Fruit fly (Drosophila melanogaster): Measurements from ENCODE around the gene pll.

The pll gene

DNA sequence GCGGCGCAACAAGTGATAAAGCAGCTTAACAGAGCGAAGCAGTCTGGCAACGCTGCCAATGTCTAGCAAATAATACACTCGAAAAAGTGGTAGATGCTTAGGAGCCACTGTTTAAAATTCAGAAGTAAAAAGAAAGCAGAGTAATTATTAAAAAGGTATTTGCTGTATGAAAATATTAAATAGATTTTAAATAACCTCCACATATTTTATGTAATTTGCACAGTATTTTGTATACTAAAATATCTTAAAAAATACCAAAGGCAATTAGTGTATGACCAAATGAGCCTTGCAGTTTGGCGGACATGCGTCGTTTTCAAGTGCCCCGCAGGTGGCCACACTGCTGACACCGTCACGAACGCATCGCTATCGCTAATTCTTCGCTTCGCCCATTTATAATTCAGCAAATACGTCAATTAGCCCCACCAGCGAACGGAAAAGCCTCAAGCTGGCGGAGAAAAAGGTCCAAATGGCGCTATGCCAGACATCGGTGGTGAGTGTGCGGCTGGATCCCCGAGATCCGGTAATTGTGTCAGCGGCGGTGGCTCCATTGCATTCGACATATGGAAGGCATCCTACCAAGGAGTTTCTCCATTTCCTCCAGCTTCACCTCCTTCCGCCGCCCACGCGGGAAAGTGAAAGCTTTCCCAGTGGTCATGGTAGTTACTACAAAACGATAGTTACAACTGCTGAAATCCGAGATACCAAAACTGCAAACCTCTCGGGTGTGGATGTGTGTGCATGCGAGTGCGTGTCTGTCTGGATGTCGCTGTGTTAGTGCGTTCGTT lies at the start of gene pll:
TSS of gene pll (minus strand) at position 47 of the 785 bp plus-strand sequence.
- no peak for TF ChIP-seq CG8478 (optimal IDR thresholded peaks at IDR 0.05)
- TF ChIP-seq Dll (optimal IDR thresholded peaks at IDR 0.05), result no peak
- TF ChIP-seq psq (optimal IDR thresholded peaks at IDR 0.05), result no peak
- no peak for TF ChIP-seq usp (GFP tag; optimal IDR thresholded peaks at IDR 0.05)
- TF ChIP-seq pan (optimal IDR thresholded peaks at IDR 0.05), result no peak
- no peak for TF ChIP-seq EcR (GFP tag; optimal IDR thresholded peaks at IDR 0.05)

DNA sequence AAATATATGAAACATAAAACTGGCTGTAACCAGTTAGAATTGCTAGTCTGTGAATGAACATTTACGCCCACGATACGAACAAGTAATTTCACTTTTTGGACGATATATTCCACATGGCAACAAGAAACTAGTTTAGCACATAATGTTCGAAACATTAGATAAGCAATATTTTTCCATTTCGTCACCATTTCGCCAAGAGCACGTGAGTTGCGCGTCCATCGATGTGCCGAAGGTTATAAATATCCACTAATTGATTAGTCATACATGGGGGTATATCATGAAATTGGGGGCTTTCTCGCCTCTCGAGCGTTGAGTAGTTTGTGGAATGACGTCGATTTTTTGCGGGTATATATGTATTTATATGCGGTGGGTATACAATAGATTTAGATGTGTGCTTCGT lies 41.1 kb upstream of the pll start:
- TF ChIP-seq Dll (optimal IDR thresholded peaks at IDR 0.05), result no peak
- no peak for TF ChIP-seq psq (optimal IDR thresholded peaks at IDR 0.05)
- TF ChIP-seq EcR (GFP tag; optimal IDR thresholded peaks at IDR 0.05), result no peak
- no peak for TF ChIP-seq pan (optimal IDR thresholded peaks at IDR 0.05)
- no peak for TF ChIP-seq usp (GFP tag; optimal IDR thresholded peaks at IDR 0.05)
- no peak for TF ChIP-seq CG8478 (optimal IDR thresholded peaks at IDR 0.05)

DNA sequence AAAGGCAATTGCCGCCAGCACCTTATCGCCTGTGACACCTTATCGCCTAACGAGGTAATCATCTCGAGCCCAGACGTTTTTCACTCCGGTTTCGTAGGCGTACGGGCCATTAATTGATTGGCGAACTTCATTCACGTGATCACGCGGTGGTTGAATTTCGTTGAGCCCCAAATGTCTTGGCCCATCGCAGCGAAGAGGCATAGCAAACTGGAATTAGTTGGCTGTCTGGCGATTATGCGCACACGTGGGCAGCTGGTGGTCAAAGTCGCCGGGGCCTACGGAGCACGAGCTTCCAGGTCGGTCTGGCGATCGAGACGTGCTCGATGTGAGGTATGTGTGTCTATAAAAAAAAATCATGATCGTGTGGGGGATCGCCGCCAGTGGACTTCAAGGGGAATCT lies 40.1 kb upstream of the pll start:
- no peak for TF ChIP-seq psq (optimal IDR thresholded peaks at IDR 0.05)
- no peak for TF ChIP-seq usp (GFP tag; optimal IDR thresholded peaks at IDR 0.05)
- no peak for TF ChIP-seq CG8478 (optimal IDR thresholded peaks at IDR 0.05)
- no peak for TF ChIP-seq pan (optimal IDR thresholded peaks at IDR 0.05)
- TF ChIP-seq EcR (GFP tag; optimal IDR thresholded peaks at IDR 0.05), result no peak
- no peak for TF ChIP-seq Dll (optimal IDR thresholded peaks at IDR 0.05)

DNA sequence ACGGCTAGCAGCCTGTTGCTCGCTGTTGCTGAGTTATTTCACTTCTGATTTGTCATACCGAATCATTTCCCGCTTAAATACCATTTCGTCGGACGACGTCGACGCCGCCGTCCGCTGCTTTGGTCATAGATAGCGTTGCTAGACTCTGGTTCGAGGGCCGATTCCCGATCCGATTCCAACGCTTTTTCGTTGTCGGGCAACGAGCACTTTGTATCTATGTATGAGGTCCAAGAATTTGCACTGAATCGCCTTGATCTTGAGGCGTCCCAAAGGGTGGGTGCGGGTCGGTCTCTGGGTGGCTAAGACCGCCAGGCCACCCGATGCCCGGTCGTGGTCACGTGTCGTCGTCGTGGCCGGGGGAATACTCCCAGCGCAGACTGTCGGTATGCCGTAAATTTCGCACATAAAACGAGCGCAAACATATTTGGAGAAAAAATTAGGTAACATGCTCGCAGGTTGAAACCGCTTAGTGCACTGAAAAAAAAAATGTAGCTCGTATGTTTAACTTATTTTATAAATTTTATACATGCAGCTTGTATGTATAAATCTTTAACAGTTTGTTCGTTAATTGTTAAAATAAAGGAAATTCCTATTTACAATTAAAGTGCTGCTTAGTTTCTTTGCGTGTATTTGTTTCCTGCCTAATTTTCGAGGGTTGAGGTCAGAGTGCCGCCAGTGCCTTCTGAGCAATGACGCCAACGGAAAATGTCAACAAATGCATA lies 39.3 kb upstream of the pll start, which contains the start of gene CG3348:
TSS of gene CG3348 (minus strand) at position 51 of the 722 bp plus-strand sequence.
- TF ChIP-seq CG8478 (optimal IDR thresholded peaks at IDR 0.05), result no peak
- TF ChIP-seq usp (GFP tag; optimal IDR thresholded peaks at IDR 0.05), result no peak
- no peak for TF ChIP-seq pan (optimal IDR thresholded peaks at IDR 0.05)
- TF ChIP-seq EcR (GFP tag; optimal IDR thresholded peaks at IDR 0.05), result no peak
- no peak for TF ChIP-seq Dll (optimal IDR thresholded peaks at IDR 0.05)
- TF ChIP-seq psq (optimal IDR thresholded peaks at IDR 0.05), result no peak

DNA sequence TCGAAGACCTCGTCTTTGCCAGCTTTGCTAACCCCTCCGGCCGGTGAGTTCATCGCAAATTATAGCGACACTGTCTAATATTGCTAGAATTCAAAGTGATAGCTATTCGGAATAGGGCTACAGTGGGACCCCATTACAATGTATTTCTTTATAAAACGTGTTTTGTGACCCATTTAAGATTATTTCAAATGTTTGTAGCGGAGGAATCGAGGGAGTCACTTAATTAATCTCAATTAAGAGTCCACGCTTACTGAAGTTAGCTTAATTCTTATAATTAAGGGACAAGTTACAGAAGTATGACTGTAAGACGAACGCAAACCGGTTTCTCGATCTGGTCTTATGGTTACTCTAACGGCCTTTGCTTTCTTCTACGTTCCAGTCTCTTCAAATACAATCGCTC lies 36.7 kb upstream of the pll start:
- TF ChIP-seq Dll (optimal IDR thresholded peaks at IDR 0.05), result no peak
- TF ChIP-seq psq (optimal IDR thresholded peaks at IDR 0.05), result no peak
- no peak for TF ChIP-seq usp (GFP tag; optimal IDR thresholded peaks at IDR 0.05)
- TF ChIP-seq EcR (GFP tag; optimal IDR thresholded peaks at IDR 0.05), result no peak
- TF ChIP-seq pan (optimal IDR thresholded peaks at IDR 0.05), result no peak
- TF ChIP-seq CG8478 (optimal IDR thresholded peaks at IDR 0.05), result no peak

DNA sequence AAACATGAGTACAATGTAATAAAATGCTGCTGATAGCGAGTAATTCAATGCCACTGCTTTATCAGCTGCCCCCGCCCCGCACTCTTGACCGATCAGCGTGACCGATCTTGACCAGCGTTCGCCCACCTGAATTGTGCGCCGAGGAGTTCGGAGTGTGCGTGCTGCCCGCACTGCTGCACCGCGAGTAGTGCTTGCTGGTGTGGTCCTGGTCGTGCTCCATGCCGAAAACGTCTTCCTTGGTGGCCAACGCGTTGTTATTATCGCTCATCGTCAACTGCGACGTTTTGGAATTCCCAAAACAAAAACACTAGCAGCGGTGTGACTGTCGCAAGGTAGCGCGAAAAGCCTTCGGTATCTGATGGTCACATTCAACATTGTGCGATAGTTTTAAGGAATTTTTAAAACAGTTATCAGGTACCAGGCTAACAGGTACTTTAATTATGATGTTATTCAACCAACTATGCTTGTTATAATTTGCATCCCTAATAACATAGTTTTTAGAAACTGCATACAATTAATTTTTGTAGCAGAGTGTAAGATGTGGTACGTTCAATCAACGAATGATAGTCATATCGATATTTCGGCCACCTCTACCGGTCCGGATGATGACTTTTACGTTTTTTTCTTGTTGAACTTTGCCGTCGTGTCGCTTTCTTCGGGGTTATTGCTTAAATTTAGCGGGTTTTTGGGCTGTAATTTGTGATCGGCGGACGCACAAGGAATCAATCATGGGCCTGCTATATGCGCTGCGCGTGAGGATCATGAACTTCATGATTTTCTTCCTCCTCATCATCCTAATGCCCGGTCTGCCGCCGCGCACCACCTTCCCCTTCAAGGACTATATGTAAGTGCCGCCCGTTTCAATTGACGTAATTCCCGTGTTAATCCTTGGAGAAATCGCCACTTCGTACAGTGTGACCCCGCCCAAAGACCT lies 35.5 kb upstream of the pll start, which contains the start of the genes bigmax and Hmu:
TSS of gene bigmax (minus strand) at position 325 of the 934 bp plus-strand sequence.
TSS of gene Hmu (plus strand) at position 568 of the 934 bp plus-strand sequence.
- TF ChIP-seq Dll (optimal IDR thresholded peaks at IDR 0.05) (peak; percentile 34), psq (optimal IDR thresholded peaks at IDR 0.05) (no peak), EcR (GFP tag; optimal IDR thresholded peaks at IDR 0.05) (no peak), pan (optimal IDR thresholded peaks at IDR 0.05) (no peak)

DNA sequence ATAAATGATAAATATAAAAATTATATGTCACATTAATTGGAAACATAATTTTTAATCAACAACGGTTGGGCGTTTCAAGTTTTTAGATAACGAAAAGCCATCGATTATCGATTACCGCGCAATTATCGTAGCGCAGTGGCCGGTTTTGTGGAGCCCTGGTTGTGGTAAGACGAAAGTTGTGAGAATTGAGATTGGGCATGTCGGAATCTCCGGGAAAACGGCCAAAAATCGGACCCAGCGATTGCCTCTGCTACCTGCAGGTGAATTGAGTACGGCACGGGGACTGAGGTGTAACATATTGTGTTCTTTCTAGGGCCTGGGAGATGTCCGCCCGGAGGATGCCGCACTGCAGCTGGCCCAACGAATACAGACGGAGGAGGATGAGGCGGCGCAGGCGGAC lies 30.7 kb upstream of the pll start, which contains the start of gene CG3368:
TSS of gene CG3368 (plus strand) at position 136 of the 400 bp plus-strand sequence.
- TF ChIP-seq CG8478 (optimal IDR thresholded peaks at IDR 0.05) (no peak), Dll (optimal IDR thresholded peaks at IDR 0.05) (no peak)

DNA sequence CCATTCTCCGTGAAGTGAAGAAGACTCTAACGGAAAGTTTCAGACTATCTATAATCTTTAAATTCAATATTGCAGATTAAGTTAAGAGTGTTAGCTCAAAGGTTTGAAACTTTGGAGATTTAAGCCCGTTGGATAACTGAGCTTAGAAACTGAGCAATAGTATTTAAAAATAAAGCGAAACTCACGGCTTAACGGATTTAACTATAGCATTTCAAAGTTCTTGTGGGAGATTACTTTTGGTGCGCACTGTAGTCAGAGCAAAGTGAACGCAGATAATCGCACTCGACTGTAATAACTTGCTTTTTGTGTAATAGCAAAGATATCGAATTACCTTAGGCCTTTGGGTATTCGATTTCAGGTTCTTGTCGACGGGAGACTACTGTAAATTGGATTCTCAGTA lies 29.3 kb upstream of the pll start, which contains the start of gene mrt:
TSS of gene mrt (minus strand) at position 376 of the 400 bp plus-strand sequence.
- TF ChIP-seq CG8478 (optimal IDR thresholded peaks at IDR 0.05), result no peak
- TF ChIP-seq psq (optimal IDR thresholded peaks at IDR 0.05), result no peak
- TF ChIP-seq usp (GFP tag; optimal IDR thresholded peaks at IDR 0.05), result no peak
- TF ChIP-seq EcR (GFP tag; optimal IDR thresholded peaks at IDR 0.05), result no peak
- TF ChIP-seq pan (optimal IDR thresholded peaks at IDR 0.05), result no peak
- TF ChIP-seq Dll (optimal IDR thresholded peaks at IDR 0.05), result no peak

DNA sequence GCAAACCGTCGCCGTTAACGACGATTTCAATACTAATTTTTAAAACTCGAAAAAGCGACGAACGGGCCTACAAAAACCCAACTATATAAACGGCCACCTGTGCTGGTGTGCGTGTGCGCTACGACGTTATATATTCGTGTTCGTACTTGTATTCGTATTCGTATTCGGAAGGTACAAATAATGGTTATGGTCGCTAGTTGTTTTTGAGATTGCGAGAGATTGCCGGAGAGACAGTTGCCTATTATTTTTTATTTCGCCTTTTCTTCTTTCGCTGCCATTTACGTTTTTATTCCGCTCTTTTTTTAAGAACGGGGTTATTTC lies 28.8 kb upstream of the pll start:
- TF ChIP-seq CG8478 (optimal IDR thresholded peaks at IDR 0.05), result no peak
- no peak for TF ChIP-seq pan (optimal IDR thresholded peaks at IDR 0.05)
- no peak for TF ChIP-seq Dll (optimal IDR thresholded peaks at IDR 0.05)
- no peak for TF ChIP-seq usp (GFP tag; optimal IDR thresholded peaks at IDR 0.05)

DNA sequence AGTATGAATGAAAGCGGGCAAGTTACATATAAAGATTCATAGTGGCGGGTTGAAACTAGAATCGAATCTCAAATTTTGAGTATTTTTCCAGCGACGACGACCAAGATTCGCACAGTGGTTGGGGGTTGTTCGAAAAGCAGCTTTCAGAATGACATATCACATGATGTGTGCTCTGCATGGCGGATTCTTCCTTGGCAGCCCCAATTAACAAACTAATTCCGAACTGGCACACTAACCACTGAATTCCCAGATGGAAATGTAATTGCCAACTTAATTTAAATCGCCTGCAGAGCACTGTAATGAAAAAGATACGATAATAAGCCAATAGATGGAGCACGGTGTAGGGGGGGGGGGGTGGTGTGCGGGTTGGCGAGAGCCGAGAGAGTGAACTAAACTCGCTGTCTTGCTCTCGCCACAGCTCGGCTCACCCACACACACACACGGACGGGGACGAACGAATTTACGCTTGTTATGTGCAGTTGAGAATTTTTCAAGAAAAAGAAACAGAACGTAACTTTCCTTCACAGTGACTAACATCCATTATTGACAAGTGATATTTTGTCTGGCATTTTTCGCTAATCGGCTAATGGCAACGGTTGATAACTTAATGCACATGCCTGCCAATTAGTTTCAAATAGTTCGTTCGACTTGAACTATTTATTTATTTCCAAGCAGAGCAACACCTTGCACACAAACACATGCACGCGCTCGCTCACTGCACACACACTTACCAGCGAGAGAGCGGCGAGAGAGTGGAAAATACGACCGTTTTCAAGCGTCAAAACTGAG lies 28.2 kb upstream of the pll start:
- TF ChIP-seq psq (optimal IDR thresholded peaks at IDR 0.05) (no peak), Dll (optimal IDR thresholded peaks at IDR 0.05) (peak; percentile 70)

DNA sequence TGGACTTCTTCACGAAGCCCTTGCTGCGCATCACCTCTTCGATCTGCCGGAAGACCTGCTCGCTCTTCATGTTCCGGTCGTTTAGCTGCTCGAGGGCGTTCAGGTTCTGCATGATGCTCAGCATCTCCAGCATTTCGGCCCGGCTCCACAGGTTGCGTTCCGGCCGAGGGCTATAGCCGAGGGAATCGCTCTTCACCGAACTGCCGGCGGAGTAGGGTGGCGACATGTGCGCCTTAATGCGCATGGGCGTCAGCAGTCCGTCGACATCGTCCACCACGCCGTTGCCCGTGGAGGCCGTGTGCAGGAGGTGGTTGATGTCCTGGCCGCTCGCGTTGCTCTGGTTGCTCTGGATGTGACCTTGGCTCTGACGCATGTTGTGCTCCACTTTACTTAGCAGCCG lies 26.5 kb upstream of the pll start:
- TF ChIP-seq Dll (optimal IDR thresholded peaks at IDR 0.05), result no peak
- no peak for TF ChIP-seq pan (optimal IDR thresholded peaks at IDR 0.05)
- TF ChIP-seq EcR (GFP tag; optimal IDR thresholded peaks at IDR 0.05), result no peak
- no peak for TF ChIP-seq psq (optimal IDR thresholded peaks at IDR 0.05)
- no peak for TF ChIP-seq CG8478 (optimal IDR thresholded peaks at IDR 0.05)
- TF ChIP-seq usp (GFP tag; optimal IDR thresholded peaks at IDR 0.05), result no peak

All from whole organism.